Worm (Caenorhabditis elegans) whole organism, L1 larva: ENCODE results near the gene bud-13.
"Not testable (repeated sequence)": the region's sequence is repeated elsewhere in the genome, so short reads cannot be mapped to it uniquely, and the experiment has no call there.

Experiments
- C04F5.9 ChIP-seq: sonication (generic microtip); optimal IDR thresholded peaks from 2 replicates; lab custom pipeline; 2016; ENCODE audit warnings: missing genetic modification characterization, missing compliant biosample characterization
- aha-1 ChIP-seq: fragments of 150-350 bp; optimal IDR thresholded peaks from 2 replicates; lab custom pipeline; 2014; ENCODE audit warnings: missing biosample characterization, missing genetic modification characterization
- ceh-82 ChIP-seq, 3 experiments: fragments of 150-350 bp in 1 of 3; sonication (generic microtip) in 2 of 3; optimal IDR thresholded peaks; 2 replicates each; lab custom pipeline; 2014 to 2017; ENCODE audit warnings: missing biosample characterization in 3 of 3, missing genetic modification characterization in 3 of 3
- ceh-88 ChIP-seq: fragments of 200-800 bp; sonication (Bioruptor generic); IDR thresholded peaks from 2 replicates; pipeline ENCODE4 v1.3.6; 2022; ENCODE audit warnings: missing genetic modification characterization, missing compliant biosample characterization
- egl-27 ChIP-seq, 2 experiments: fragments of 150-350 bp in 1 of 2; sonication (generic microtip); optimal IDR thresholded peaks; 3 replicates each; lab custom pipeline; 2017 to 2018; ENCODE audit warnings: missing biosample characterization in 2 of 2, missing genetic modification characterization in 2 of 2, missing genetic modification reagents in 2 of 2
- fkh-10 ChIP-seq: sonication (generic microtip); optimal IDR thresholded peaks from 2 replicates; lab custom pipeline; 2017; ENCODE audit warnings: missing biosample characterization, missing genetic modification reagents, missing genetic modification characterization
- hlh-17 ChIP-seq: fragments of 200-800 bp; sonication (Bioruptor generic); optimal IDR thresholded peaks from 2 replicates; lab custom pipeline; 2018; ENCODE audit warnings: missing genetic modification characterization, mild to moderate bottlenecking, missing compliant biosample characterization, moderate library complexity, borderline replicate concordance
- lsy-2 ChIP-seq, 2 experiments: fragments of 150-350 bp; optimal IDR thresholded peaks; 2 replicates each; lab custom pipeline; 2014; ENCODE audit warnings: missing biosample characterization in 2 of 2, missing genetic modification characterization in 2 of 2
- mep-1 ChIP-seq: fragments of 150-350 bp; optimal IDR thresholded peaks from 2 replicates; lab custom pipeline; 2014; ENCODE audit warnings: missing biosample characterization, missing genetic modification characterization
- snu-23 ChIP-seq: sonication (generic microtip); optimal IDR thresholded peaks from 2 replicates; lab custom pipeline; 2016; ENCODE audit warnings: missing genetic modification characterization, missing compliant biosample characterization
- tlp-1 ChIP-seq: fragments of 150-350 bp; optimal IDR thresholded peaks from 2 replicates; lab custom pipeline; 2014; ENCODE audit warnings: missing biosample characterization, missing genetic modification characterization
- unc-62 ChIP-seq: fragments of 150-350 bp; optimal IDR thresholded peaks from 2 replicates; lab custom pipeline; 2014; ENCODE audit warnings: missing biosample characterization, missing genetic modification reagents, missing genetic modification characterization
- zag-1 ChIP-seq: fragments of 150-350 bp; optimal IDR thresholded peaks from 2 replicates; lab custom pipeline; 2014; ENCODE audit warnings: missing biosample characterization, missing genetic modification characterization
- ztf-11 ChIP-seq, 2 experiments: sonication (generic microtip); optimal IDR thresholded peaks; 2 replicates each; lab custom pipeline; 2016 to 2017; ENCODE audit warnings: missing genetic modification characterization in 2 of 2, missing biosample characterization in 1 of 2, missing compliant biosample characterization in 1 of 2

DNA sequence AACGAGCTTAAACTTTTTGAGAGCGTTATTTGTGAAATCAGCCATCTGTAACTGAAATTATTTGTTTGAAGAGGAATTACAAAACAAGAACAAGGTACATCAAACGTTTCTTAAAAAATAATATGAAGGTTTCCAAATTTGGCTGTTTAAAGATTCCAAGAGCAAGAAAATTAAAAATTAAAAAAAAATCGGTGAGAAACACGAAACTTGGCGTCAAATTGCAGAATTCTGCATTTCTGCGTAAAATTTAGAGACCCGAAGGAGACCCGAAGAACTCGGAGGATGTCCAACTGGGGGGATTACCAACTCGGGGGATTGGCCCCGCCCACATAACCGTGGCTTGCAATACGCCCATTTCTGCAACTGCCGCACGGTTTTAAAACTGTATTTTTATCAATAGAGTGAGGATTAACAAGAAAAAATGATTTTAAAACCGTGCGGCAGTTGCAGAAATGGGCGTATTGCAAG lies 38.4 kb upstream of the bud-13 start, which contains the start of gene rab-6.1:
- not testable (repeated sequence) for TF ChIP-seq ceh-82 (tag; optimal IDR thresholded peaks at IDR 0.05; lab: Kevin White, UChicago); mep-1 (tag; lab: Kevin White, UChicago); unc-62 (GFP tag; lab: Kevin White, UChicago); ztf-11 (tag; optimal IDR thresholded peaks at IDR 0.05; lab: Kevin White, UChicago); zag-1 (tag; lab: Kevin White, UChicago); snu-23; egl-27 (tag; optimal IDR thresholded peaks at IDR 0.05; lab: Kevin White, UChicago); tlp-1 (tag; lab: Kevin White, UChicago); fkh-10 (GFP tag; lab: Kevin White, UChicago); C04F5.9 (tag; lab: Kevin White, UChicago); hlh-17 (GFP tag; lab: Kevin White, UChicago); ceh-88; lsy-2 (tag; optimal IDR thresholded peaks at IDR 0.05; lab: Kevin White, UChicago); aha-1 (tag; lab: Kevin White, UChicago)
